Worm (Caenorhabditis elegans): ENCODE measurements around the gene metr-1.
"Not testable (repeated sequence)": the region's sequence is repeated elsewhere in the genome, so short reads cannot be mapped to it uniquely, and the experiment has no call there.

The metr-1 gene

ce11 chrII:10898998-10899397 is 27.4 kb upstream of the metr-1 start:
- TF ChIP-seq lin-15B (tag; optimal IDR thresholded peaks at IDR 0.05): no peak
- no peak for TF ChIP-seq nhr-67 (tag; optimal IDR thresholded peaks at IDR 0.05)
- TF ChIP-seq snpc-4 (tag; optimal IDR thresholded peaks at IDR 0.05): no peak
- TF ChIP-seq sea-2 (GFP tag; optimal IDR thresholded peaks at IDR 0.05): no peak
- TF ChIP-seq egl-5 (tag; optimal IDR thresholded peaks at IDR 0.05): no peak
- no peak for TF ChIP-seq nhr-25 (tag; optimal IDR thresholded peaks at IDR 0.05)
- no peak for TF ChIP-seq tbx-2 (tag; optimal IDR thresholded peaks at IDR 0.05)
- no peak for TF ChIP-seq fkh-10 (GFP tag; optimal IDR thresholded peaks at IDR 0.05)
- no peak for TF ChIP-seq nhr-77 (tag; optimal IDR thresholded peaks at IDR 0.05)

- no peak for TF ChIP-seq jun-1 (tag; optimal IDR thresholded peaks at IDR 0.05)
- TF ChIP-seq egl-5 (tag; optimal IDR thresholded peaks at IDR 0.05): no peak
- TF ChIP-seq mdl-1 (tag; optimal IDR thresholded peaks at IDR 0.05): no peak
- TF ChIP-seq lin-15B (tag; optimal IDR thresholded peaks at IDR 0.05): no peak
- no peak for TF ChIP-seq R02D3.7 (tag; optimal IDR thresholded peaks at IDR 0.05)
- no peak for TF ChIP-seq ceh-82 (tag; optimal IDR thresholded peaks at IDR 0.05)
Observed at ce11 chrII:10902104-10902503, 24.3 kb upstream of the metr-1 start, which contains the start of gene gly-1. Gene gly-1 (minus strand): TSS chrII:10902204.

- TF ChIP-seq pha-4, unc-39, elt-1 (tag; optimal IDR thresholded peaks at IDR 0.05): not testable (repeated sequence)
Observed at ce11 chrII:10904379-10904778, 22.0 kb upstream of the metr-1 start, which contains the start of gene sra-12. Gene sra-12 (minus strand): TSS chrII:10904479.

- no peak for TF ChIP-seq jun-1 (tag; optimal IDR thresholded peaks at IDR 0.05)
- no peak for TF ChIP-seq ztf-11 (tag; optimal IDR thresholded peaks at IDR 0.05)
- no peak for TF ChIP-seq ZK546.5 (tag; optimal IDR thresholded peaks at IDR 0.05)
- TF ChIP-seq nhr-25 (tag; optimal IDR thresholded peaks at IDR 0.05): no peak
- TF ChIP-seq ceh-28 (tag; optimal IDR thresholded peaks at IDR 0.05): no peak
- TF ChIP-seq nhr-43 (tag; optimal IDR thresholded peaks at IDR 0.05; ENCODE audit: poor library complexity, severe bottlenecking): no peak
- no peak for TF ChIP-seq aly-2 (tag; optimal IDR thresholded peaks at IDR 0.05)
- TF ChIP-seq nhr-23 (tag; optimal IDR thresholded peaks at IDR 0.05): no peak
- TF ChIP-seq pha-4 (tag; optimal IDR thresholded peaks at IDR 0.05): no peak
- no peak for TF ChIP-seq tbx-2 (tag; optimal IDR thresholded peaks at IDR 0.05)
Observed at ce11 chrII:10910219-10910618, 16.1 kb upstream of the metr-1 start, which contains the start of gene sra-11. Gene sra-11 (minus strand): TSS chrII:10910319.

ce11 chrII:10912995-10913394 is 13.4 kb upstream of the metr-1 start:
- TF ChIP-seq hmg-11 (tag; optimal IDR thresholded peaks at IDR 0.05): no peak
- no peak for TF ChIP-seq ztf-4 (tag; optimal IDR thresholded peaks at IDR 0.05)
- TF ChIP-seq skn-1 (tag; optimal IDR thresholded peaks at IDR 0.05): no peak
- no peak for TF ChIP-seq nhr-237 (tag; optimal IDR thresholded peaks at IDR 0.05)
- no peak for TF ChIP-seq fos-1 (tag; optimal IDR thresholded peaks at IDR 0.05)
- TF ChIP-seq nhr-76 (tag; optimal IDR thresholded peaks at IDR 0.05): no peak
- no peak for TF ChIP-seq unc-62 (GFP tag; optimal IDR thresholded peaks at IDR 0.05)
- TF ChIP-seq ceh-82 (tag; optimal IDR thresholded peaks at IDR 0.05): no peak
- no peak for TF ChIP-seq ztf-11 (tag; optimal IDR thresholded peaks at IDR 0.05)
- no peak for TF ChIP-seq lin-15B (tag; optimal IDR thresholded peaks at IDR 0.05)
- no peak for TF ChIP-seq nhr-43 (tag; optimal IDR thresholded peaks at IDR 0.05; ENCODE audit: poor library complexity, severe bottlenecking)

ce11 chrII:10914366-10914765 is 12.0 kb upstream of the metr-1 start, which contains the start of gene F44F4.15:
Gene F44F4.15 (plus strand): TSS chrII:10914666.
- TF ChIP-seq ama-1 (optimal IDR thresholded peaks at IDR 0.05) (no peak), ceh-28 (tag; optimal IDR thresholded peaks at IDR 0.05) (no peak), zag-1 (tag; optimal IDR thresholded peaks at IDR 0.05) (no peak), fkh-2 (tag; optimal IDR thresholded peaks at IDR 0.05) (no peak)

ce11 chrII:10915732-10916131 is 10.6 kb upstream of the metr-1 start, which contains the start of gene F44F4.9:
Gene F44F4.9 (minus strand): TSS chrII:10915832.
- TF ChIP-seq unc-39 (tag; optimal IDR thresholded peaks at IDR 0.05): no peak
- no peak for TF ChIP-seq mdl-1 (tag; optimal IDR thresholded peaks at IDR 0.05)
- TF ChIP-seq mml-1 (tag; optimal IDR thresholded peaks at IDR 0.05): no peak
- TF ChIP-seq ceh-82 (tag; optimal IDR thresholded peaks at IDR 0.05): no peak
- TF ChIP-seq ceh-16 (tag; optimal IDR thresholded peaks at IDR 0.05): no peak
- TF ChIP-seq fkh-2 (tag; optimal IDR thresholded peaks at IDR 0.05): no peak
- no peak for TF ChIP-seq lin-39 (tag; optimal IDR thresholded peaks at IDR 0.05)
